Worm (Caenorhabditis elegans): Measurements from ENCODE around the gene myrf-2.

DNA sequence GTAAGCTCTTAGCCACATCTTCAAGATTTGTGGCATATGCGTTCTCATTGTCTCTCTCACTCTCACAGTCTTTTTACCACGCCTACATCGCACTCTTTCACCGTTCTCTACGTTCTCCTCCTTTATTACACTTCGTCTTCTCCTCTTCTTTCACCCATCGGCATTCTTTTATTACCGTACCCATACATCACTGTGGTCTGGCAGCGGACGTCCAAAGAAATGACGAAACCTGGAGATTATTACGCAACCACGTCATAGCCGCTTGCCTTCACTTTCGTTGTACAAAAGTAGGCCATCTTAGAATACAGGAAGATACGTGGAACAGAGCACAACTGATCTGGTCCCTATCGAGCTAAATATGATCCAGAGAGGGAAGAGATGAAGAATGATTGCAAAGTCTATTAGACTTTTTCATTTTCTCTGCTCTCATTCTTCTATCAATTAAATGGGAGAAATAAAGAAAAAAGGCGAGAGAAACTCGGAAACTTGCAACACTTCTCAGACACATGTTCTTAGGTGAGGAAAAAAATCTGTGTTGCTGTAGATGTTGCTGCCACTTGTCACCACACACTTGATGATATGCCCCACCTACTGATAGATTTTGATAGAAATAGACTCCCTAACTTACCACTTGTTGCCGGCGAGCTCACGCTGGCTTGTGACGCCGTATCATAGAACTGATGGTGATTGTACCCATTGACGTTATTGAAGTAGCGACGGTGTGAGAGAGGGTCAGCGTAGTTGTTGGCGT lies 10.3 kb upstream of the myrf-2 start:
- no peak for TF ChIP-seq nhr-23 (tag; optimal IDR thresholded peaks at IDR 0.05)
- no peak for TF ChIP-seq nhr-11 (tag; optimal IDR thresholded peaks at IDR 0.05)
- no peak for TF ChIP-seq skn-1 (tag; optimal IDR thresholded peaks at IDR 0.05)
- TF ChIP-seq unc-39 (tag; optimal IDR thresholded peaks at IDR 0.05): no peak
- no peak for TF ChIP-seq aly-2 (tag; optimal IDR thresholded peaks at IDR 0.05)
- TF ChIP-seq ZK546.5 (tag; optimal IDR thresholded peaks at IDR 0.05): no peak
- TF ChIP-seq R02D3.7 (tag; optimal IDR thresholded peaks at IDR 0.05): no peak
- no peak for TF ChIP-seq blmp-1 (tag; optimal IDR thresholded peaks at IDR 0.05; ENCODE audit: insufficient read depth)
- TF ChIP-seq ama-1 (optimal IDR thresholded peaks at IDR 0.05): no peak
- no peak for TF ChIP-seq lin-13 (GFP tag; optimal IDR thresholded peaks at IDR 0.05)
- no peak for TF ChIP-seq lsy-2 (tag; optimal IDR thresholded peaks at IDR 0.05)
